Fruit fly (Drosophila melanogaster) whole organism, embryonic: ENCODE data around the gene Tasp1.

Experiments
- Aef1 ChIP-seq: fragments of 200-800 bp; sonication (Bioruptor generic); IDR thresholded peaks from 3 replicates; pipeline ENCODE4 v1.3.6; 2022; ENCODE audit warnings: missing biosample characterization, missing genetic modification characterization
- Awh ChIP-seq: fragments of 200-800 bp; sonication (Bioruptor generic); IDR thresholded peaks from 2 replicates; pipeline ENCODE4, ENCODE4 v1.3.6; 2022; ENCODE audit warnings: missing biosample characterization, missing genetic modification characterization
- CG10654 ChIP-seq: fragments of 200-800 bp; sonication (Bioruptor generic); optimal IDR thresholded peaks from 2 replicates; lab custom pipeline; 2016; ENCODE audit warnings: missing biosample characterization, missing genetic modification characterization
- CG11696 ChIP-seq: fragments of 200-800 bp; sonication (Bioruptor generic); IDR thresholded peaks from 2 replicates; pipeline ENCODE4 v1.3.6; 2022; ENCODE audit warnings: missing biosample characterization, missing genetic modification characterization
- CG1233 ChIP-seq: fragments of 200-800 bp; sonication (Bioruptor generic); optimal IDR thresholded peaks from 4 replicates; lab custom pipeline; 2018; ENCODE audit warnings: missing biosample characterization, mild to moderate bottlenecking, missing genetic modification characterization
- CG13775 ChIP-seq: fragments of 200-800 bp; sonication (Bioruptor generic); optimal IDR thresholded peaks from 3 replicates; lab custom pipeline; 2017; ENCODE audit warnings: missing biosample characterization, mild to moderate bottlenecking, missing genetic modification characterization
- CG1792 ChIP-seq: fragments of 200-800 bp; sonication (Bioruptor generic); optimal IDR thresholded peaks from 2 replicates; lab custom pipeline; 2016; ENCODE audit warnings: missing biosample characterization, missing genetic modification characterization
- CG2678 ChIP-seq: fragments of 200-800 bp; sonication (Bioruptor generic); optimal IDR thresholded peaks from 3 replicates; lab custom pipeline; 2019; ENCODE audit warnings: missing biosample characterization, mild to moderate bottlenecking, missing genetic modification characterization, moderate library complexity
- CG2875 ChIP-seq: fragments of 200-800 bp; sonication (Bioruptor generic); optimal IDR thresholded peaks from 2 replicates; lab custom pipeline; 2017; ENCODE audit warnings: missing biosample characterization, mild to moderate bottlenecking, missing genetic modification characterization, missing genetic modification reagents
- CG3163 ChIP-seq: fragments of 200-800 bp; sonication (Bioruptor generic); optimal IDR thresholded peaks from 3 replicates; lab custom pipeline; 2016; ENCODE audit warnings: missing biosample characterization, missing genetic modification characterization
- CG3847 ChIP-seq: fragments of 200-800 bp; sonication (Bioruptor generic); IDR thresholded peaks from 2 replicates; pipeline ENCODE4 v1.3.6; 2022; ENCODE audit warnings: missing biosample characterization, missing genetic modification characterization
- CG4360 ChIP-seq: fragments of 200-800 bp; sonication (Bioruptor generic); IDR thresholded peaks from 2 replicates; pipeline ENCODE4 v1.3.6; 2022; ENCODE audit warnings: missing biosample characterization, missing genetic modification characterization
- CG4424 ChIP-seq: fragments of 200-800 bp; sonication (Bioruptor generic); optimal IDR thresholded peaks from 3 replicates; lab custom pipeline; 2016; ENCODE audit warnings: missing biosample characterization, missing genetic modification characterization
- CG5953 ChIP-seq: fragments of 200-800 bp; sonication (Bioruptor generic); IDR thresholded peaks from 2 replicates; pipeline ENCODE4 v1.3.6; 2022; ENCODE audit warnings: missing biosample characterization, missing genetic modification characterization
- CG6791 ChIP-seq: fragments of 200-800 bp; sonication (Bioruptor generic); IDR thresholded peaks from 3 replicates; pipeline ENCODE4 v1.3.6; 2022; ENCODE audit warnings: missing biosample characterization, missing genetic modification characterization; ENCODE audit not compliant: partially characterized antibody
- CG6854 ChIP-seq: fragments of 200-800 bp; sonication (Bioruptor generic); optimal IDR thresholded peaks from 3 replicates; lab custom pipeline; 2017; ENCODE audit warnings: missing biosample characterization, mild to moderate bottlenecking, missing genetic modification characterization
- CG7271 ChIP-seq: fragments of 200-800 bp; sonication (Bioruptor generic); optimal IDR thresholded peaks from 2 replicates; lab custom pipeline; 2018; ENCODE audit warnings: missing biosample characterization, mild to moderate bottlenecking, missing genetic modification characterization, moderate library complexity
- CG7987 ChIP-seq: fragments of 200-800 bp; sonication (Bioruptor generic); optimal IDR thresholded peaks from 2 replicates; lab custom pipeline; 2018; ENCODE audit warnings: missing biosample characterization, mild to moderate bottlenecking, missing genetic modification characterization, moderate library complexity
- CG8765 ChIP-seq: fragments of 200-800 bp; sonication (Bioruptor generic); IDR thresholded peaks from 2 replicates; pipeline ENCODE4 v1.3.6; 2022; ENCODE audit warnings: missing biosample characterization, missing genetic modification characterization
- CG9817 ChIP-seq: fragments of 200-800 bp; sonication (Bioruptor generic); optimal IDR thresholded peaks from 2 replicates; lab custom pipeline; 2018; ENCODE audit warnings: missing biosample characterization, mild to moderate bottlenecking, missing genetic modification characterization, moderate library complexity
- CG9932 ChIP-seq: fragments of 200-800 bp; sonication (Bioruptor generic); IDR thresholded peaks from 2 replicates; pipeline ENCODE4 v1.3.6; 2022; ENCODE audit warnings: missing biosample characterization, missing genetic modification characterization
- Chrac-16 ChIP-seq: fragments of 200-800 bp; sonication (Bioruptor generic); optimal IDR thresholded peaks from 3 replicates; lab custom pipeline; 2016; ENCODE audit warnings: missing biosample characterization, missing genetic modification characterization
- D ChIP-seq, 2 experiments: fragments of 200-800 bp in 1 of 2; fragments of >200 bp in 1 of 2; sonication (Bioruptor generic) in 1 of 2; optimal IDR thresholded peaks; 2 replicates in 1 of 2; 3 replicates in 1 of 2; lab custom pipeline; 2017; ENCODE audit warnings: mild to moderate bottlenecking in 1 of 2, missing biosample characterization in 1 of 2, missing genetic modification characterization in 1 of 2, missing genetic modification reagents in 1 of 2
- E2f2 ChIP-seq: fragments of 200-800 bp; sonication (Bioruptor generic); IDR thresholded peaks from 2 replicates; pipeline ENCODE4 v1.3.6; 2022; ENCODE audit warnings: missing biosample characterization, missing genetic modification characterization
- Fer3 ChIP-seq: fragments of 200-800 bp; sonication (Bioruptor generic); optimal IDR thresholded peaks from 2 replicates; lab custom pipeline; 2018; ENCODE audit warnings: missing biosample characterization, mild to moderate bottlenecking, missing genetic modification characterization, moderate library complexity
- H15 ChIP-seq: fragments of 200-800 bp; sonication (Bioruptor generic); IDR thresholded peaks from 3 replicates; pipeline ENCODE4 v1.3.6; 2022; ENCODE audit warnings: missing biosample characterization, missing genetic modification characterization
- Hand ChIP-seq: fragments of 200-800 bp; sonication (Bioruptor generic); optimal IDR thresholded peaks from 2 replicates; lab custom pipeline; 2017; ENCODE audit warnings: mild to moderate bottlenecking, missing biosample characterization, missing genetic modification reagents, missing genetic modification characterization
- Hmr ChIP-seq: fragments of 200-800 bp; sonication (Bioruptor generic); optimal IDR thresholded peaks from 3 replicates; lab custom pipeline; 2017; ENCODE audit warnings: mild to moderate bottlenecking, missing biosample characterization, missing genetic modification reagents, missing genetic modification characterization
- Med ChIP-seq: fragments of 200-800 bp; sonication (Bioruptor generic); peaks from one replicate; lab custom pipeline; 2016; ENCODE audit warnings: missing biosample characterization, missing genetic modification characterization, mild to moderate bottlenecking, inconsistent platforms, moderate library complexity
- Nf-YB ChIP-seq: fragments of 200-800 bp; sonication (Bioruptor generic); optimal IDR thresholded peaks from 3 replicates; lab custom pipeline; 2019; ENCODE audit warnings: missing biosample characterization, mild to moderate bottlenecking, missing genetic modification characterization, moderate library complexity
- Opbp ChIP-seq: fragments of 200-800 bp; sonication (Bioruptor generic); IDR thresholded peaks from 3 replicates; pipeline ENCODE4 v1.3.6; 2022; ENCODE audit warnings: missing biosample characterization, missing genetic modification characterization; ENCODE audit not compliant: partially characterized antibody
- Ravus ChIP-seq: fragments of 200-800 bp; sonication (Bioruptor generic); IDR thresholded peaks from 2 replicates; pipeline ENCODE4 v1.3.6; 2022; ENCODE audit warnings: missing biosample characterization, missing genetic modification characterization
- Six4 ChIP-seq: fragments of 200-800 bp; sonication (Bioruptor generic); optimal IDR thresholded peaks from 2 replicates; lab custom pipeline; 2016; ENCODE audit warnings: missing biosample characterization, missing genetic modification characterization
- Xbp1 ChIP-seq: fragments of 200-800 bp; sonication (Bioruptor generic); optimal IDR thresholded peaks from 3 replicates; lab custom pipeline; 2016; ENCODE audit warnings: missing biosample characterization, mild to moderate bottlenecking, missing genetic modification characterization
- Xrp1 ChIP-seq: fragments of 200-800 bp; sonication (Bioruptor generic); IDR thresholded peaks from 2 replicates; pipeline ENCODE4 v1.3.6; 2022; ENCODE audit warnings: missing biosample characterization, missing genetic modification characterization
- abd-A ChIP-seq: fragments of 200-800 bp; sonication (Bioruptor generic); optimal IDR thresholded peaks from 3 replicates; lab custom pipeline; 2019; ENCODE audit warnings: missing biosample characterization, mild to moderate bottlenecking, missing genetic modification characterization, moderate library complexity
- ac ChIP-seq: fragments of 200-800 bp; sonication (Bioruptor generic); optimal IDR thresholded peaks from 3 replicates; lab custom pipeline; 2017; ENCODE audit warnings: missing biosample characterization, mild to moderate bottlenecking, missing genetic modification characterization
- ato ChIP-seq: fragments of 200-800 bp; sonication (Bioruptor generic); IDR thresholded peaks from 2 replicates; pipeline ENCODE4 v1.3.6; 2022; ENCODE audit warnings: missing biosample characterization, missing genetic modification characterization; ENCODE audit not compliant: partially characterized antibody
- cad ChIP-seq: fragments of >200 bp; optimal IDR thresholded peaks from 2 replicates; lab custom pipeline; 2017; ENCODE audit warnings: missing biosample characterization, missing genetic modification characterization
- cas ChIP-seq: fragments of 200-800 bp; sonication (Bioruptor generic); IDR thresholded peaks from 2 replicates; pipeline ENCODE4 v1.3.6; 2022; ENCODE audit warnings: missing biosample characterization, missing genetic modification characterization
- corto ChIP-seq: fragments of 200-800 bp; sonication (Bioruptor generic); optimal IDR thresholded peaks from 2 replicates; lab custom pipeline; 2016; ENCODE audit warnings: missing biosample characterization, mild to moderate bottlenecking, missing genetic modification characterization, moderate library complexity
- da ChIP-seq: fragments of 200-800 bp; sonication (Bioruptor generic); optimal IDR thresholded peaks from 2 replicates; lab custom pipeline; 2016; ENCODE audit warnings: missing biosample characterization, missing genetic modification characterization
- h ChIP-seq: fragments of >200 bp; optimal IDR thresholded peaks from 2 replicates; lab custom pipeline; 2017
- hb ChIP-seq: fragments of 200-800 bp; sonication (Bioruptor generic); IDR thresholded peaks from 3 replicates; pipeline ENCODE4 v1.3.6; 2022; ENCODE audit warnings: missing biosample characterization, missing genetic modification characterization; ENCODE audit not compliant: partially characterized antibody
- kay ChIP-seq: fragments of 200-800 bp; sonication (Bioruptor generic); optimal IDR thresholded peaks from 2 replicates; lab custom pipeline; 2016; ENCODE audit warnings: missing biosample characterization, missing genetic modification characterization
- pfk ChIP-seq: fragments of 200-800 bp; sonication (Bioruptor generic); optimal IDR thresholded peaks from 2 replicates; lab custom pipeline; 2018; ENCODE audit warnings: missing biosample characterization, mild to moderate bottlenecking, missing genetic modification characterization, moderate library complexity
- psq ChIP-seq: fragments of 200-800 bp; sonication (Bioruptor generic); optimal IDR thresholded peaks from 2 replicates; lab custom pipeline; 2017; ENCODE audit warnings: missing biosample characterization, missing genetic modification characterization
- row ChIP-seq: fragments of 200-800 bp; sonication (Bioruptor generic); IDR thresholded peaks from 3 replicates; pipeline ENCODE4 v1.3.6; 2022; ENCODE audit warnings: missing biosample characterization, missing genetic modification characterization
- run ChIP-seq: fragments of 200-800 bp; sonication (Bioruptor generic); optimal IDR thresholded peaks from 3 replicates; lab custom pipeline; 2018; ENCODE audit warnings: missing biosample characterization, mild to moderate bottlenecking, missing genetic modification characterization
- sr ChIP-seq: fragments of 200-800 bp; sonication (Bioruptor generic); IDR thresholded peaks from 3 replicates; pipeline ENCODE4 v1.3.6; 2022; ENCODE audit warnings: missing biosample characterization, missing genetic modification characterization
- tgo ChIP-seq: fragments of 200-800 bp; sonication (Bioruptor generic); IDR thresholded peaks from 3 replicates; pipeline ENCODE4 v1.3.6; 2022; ENCODE audit warnings: missing biosample characterization, missing genetic modification characterization
- wdn ChIP-seq: fragments of 200-800 bp; sonication (Bioruptor generic); IDR thresholded peaks from 2 replicates; pipeline ENCODE4 v1.3.6; 2022; ENCODE audit warnings: missing biosample characterization, missing genetic modification characterization

Gene Tasp1

DNA sequence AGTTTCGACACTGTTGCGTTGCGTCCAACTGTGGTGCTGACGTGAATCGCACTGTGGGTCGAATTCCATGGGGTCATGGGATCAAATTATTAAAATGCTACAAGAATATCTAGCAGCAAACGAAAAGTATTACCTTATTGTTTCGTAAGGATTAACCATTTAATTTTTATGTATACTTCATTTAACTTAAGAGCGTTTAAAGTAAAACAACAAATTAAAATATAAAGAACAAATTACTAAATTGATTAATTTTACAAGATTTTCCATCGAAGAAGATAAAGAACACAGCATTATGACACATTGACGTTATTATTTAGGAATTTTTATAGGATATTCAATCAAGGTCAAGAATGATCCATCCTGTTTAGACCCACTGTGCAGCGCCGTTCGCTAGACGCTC is 33.2 kb downstream of the Tasp1 start (continued):
- TF ChIP-seq Aef1 (GFP tag; lab: Robert Waterston, UW) (no peak), CG4424 (peak; percentile 50), hb (GFP tag; lab: Robert Waterston, UW) (no peak), CG2875 (GFP tag; lab: Kevin White, UChicago) (no peak), cad (GFP tag; lab: Kevin White, UChicago) (no peak), cas (no peak), CG5953 (no peak), psq (GFP tag; lab: Kevin White, UChicago) (no peak), Med (peak; percentile 79), CG13775 (peak; percentile 30), abd-A (tag; lab: Kevin White, UChicago) (no peak), CG9932 (no peak), Hand (no peak), D (optimal IDR thresholded peaks at IDR 0.05; lab: Kevin White, UChicago) (no peak), D (GFP tag; optimal IDR thresholded peaks at IDR 0.05; lab: Kevin White, UChicago) (peak; percentile 43), run (peak; percentile 12), Xrp1 (GFP tag; lab: Robert Waterston, UW) (0 out of 2 replicates have a peak, but pooled peaks have one; percentile 44), CG4360 (no peak), tgo (peak; percentile 32; the same call in 1 of the 3 replicates), sr (no peak), Nf-YB (GFP tag; lab: Kevin White, UChicago) (no peak), CG1792 (GFP tag; lab: Kevin White, UChicago) (no peak), Awh (GFP tag; lab: Robert Waterston, UW) (no peak), CG8765 (GFP tag; lab: Robert Waterston, UW) (no peak), E2f2 (GFP tag; lab: Robert Waterston, UW) (peak; percentile 22; the same call in 1 of the 2 replicates), CG6854 (GFP tag; lab: Kevin White, UChicago) (no peak), h (no peak), Ravus (GFP tag; lab: Robert Waterston, UW) (no peak), CG7271 (no peak), wdn (GFP tag; lab: Robert Waterston, UW) (no peak), Fer3 (tag; lab: Kevin White, UChicago) (peak; percentile 31), CG3163 (GFP tag; lab: Kevin White, UChicago) (no peak), kay (no peak), row (peak; percentile 40; the same call in 2 of the 3 replicates), Chrac-16 (GFP tag; lab: Kevin White, UChicago) (peak; percentile 12), CG6791 (GFP tag; lab: Robert Waterston, UW) (no peak), corto (GFP tag; lab: Kevin White, UChicago) (no peak), ato (no peak), Hmr (GFP tag; lab: Kevin White, UChicago) (peak; percentile 48), pfk (GFP tag; lab: Kevin White, UChicago) (no peak), CG10654 (no peak), CG9817 (tag; lab: Kevin White, UChicago) (no peak), CG11696 (GFP tag; lab: Robert Waterston, UW) (no peak), CG2678 (tag; lab: Kevin White, UChicago) (peak; percentile 66), da (no peak), ac (GFP tag; lab: Kevin White, UChicago) (no peak), CG7987 (GFP tag; lab: Kevin White, UChicago) (no peak), Opbp (GFP tag; lab: Robert Waterston, UW) (no peak), Six4 (peak; percentile 14), Xbp1 (GFP tag; lab: Kevin White, UChicago) (peak; percentile 57), H15 (no peak), CG3847 (no peak), CG1233 (GFP tag; lab: Kevin White, UChicago) (no peak)
